Fruit fly (Drosophila melanogaster): Measurements from ENCODE around the gene GckIII.

The GckIII gene

DNA sequence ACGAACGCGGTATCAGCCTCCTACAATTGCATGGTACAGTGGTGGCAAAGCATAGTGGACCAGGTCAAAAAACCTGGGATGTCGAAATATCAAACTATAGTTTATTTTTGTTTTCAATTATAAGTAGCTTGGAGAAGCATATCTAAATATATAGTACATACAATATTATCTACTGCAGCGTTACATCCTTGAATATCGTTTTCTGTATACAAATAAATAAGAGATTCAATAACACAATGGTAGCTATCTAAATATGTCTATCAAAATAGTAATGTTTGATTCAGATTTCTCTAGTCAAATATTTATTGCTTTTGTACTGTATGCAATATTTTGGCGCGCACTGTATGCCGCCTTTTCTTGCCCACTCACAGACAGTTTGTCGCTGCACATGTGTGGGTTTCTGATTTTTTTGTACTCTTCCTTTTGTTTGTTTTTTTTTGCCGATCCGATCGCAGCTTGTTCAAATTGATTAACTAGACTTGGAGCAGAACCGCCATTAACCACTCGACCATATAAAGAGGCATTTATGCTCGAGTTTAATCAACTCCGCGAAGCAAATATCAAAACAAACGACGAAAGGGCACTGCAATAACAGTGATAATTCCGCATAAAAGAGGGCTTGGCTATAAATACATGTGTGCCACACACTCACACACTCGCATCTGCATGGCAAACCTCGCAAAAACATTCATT, 4.5 kb upstream of the GckIII start (continued):
- TF ChIP-seq Xbp1 (GFP tag; optimal IDR thresholded peaks at IDR 0.05) = peak; percentile 95
- no peak for TF ChIP-seq pzg (GFP tag; optimal IDR thresholded peaks at IDR 0.05)
- TF ChIP-seq mld (GFP tag; IDR thresholded peaks at IDR 0.05; ENCODE audit: partially characterized antibody) = no peak
- peak; percentile 91 for TF ChIP-seq klu (GFP tag; IDR thresholded peaks at IDR 0.05)
- TF ChIP-seq CG9876 (GFP tag; optimal IDR thresholded peaks at IDR 0.05) = peak; percentile 50
- peak; percentile 79 for TF ChIP-seq CG16779 (GFP tag; IDR thresholded peaks at IDR 0.05)
- TF ChIP-seq tin (GFP tag; optimal IDR thresholded peaks at IDR 0.05) = peak; percentile 94
- TF ChIP-seq jigr1 (GFP tag; IDR thresholded peaks at IDR 0.05) = peak; percentile 86; the same call in 2 of the 3 replicates
- peak; percentile 98 for TF ChIP-seq gcm (GFP tag; optimal IDR thresholded peaks at IDR 0.05)
- peak; percentile 87 for TF ChIP-seq chm (GFP tag; IDR thresholded peaks at IDR 0.05)
- peak; percentile 95 for TF ChIP-seq grau (tag; optimal IDR thresholded peaks at IDR 0.05)
- peak; percentile 90 to 94 for TF ChIP-seq dpn (GFP tag; optimal IDR thresholded peaks at IDR 0.05)
- TF ChIP-seq insv (GFP tag; optimal IDR thresholded peaks at IDR 0.05) = peak; percentile 44 to 60
- no peak for TF ChIP-seq hbn (GFP tag; IDR thresholded peaks at IDR 0.05; ENCODE audit: partially characterized antibody)
- peak; percentile 53 for TF ChIP-seq Sry-β (GFP tag; optimal IDR thresholded peaks at IDR 0.05)
- TF ChIP-seq zen2 (GFP tag; IDR thresholded peaks at IDR 0.05; ENCODE audit: partially characterized antibody) = no peak
- TF ChIP-seq CG1603 (tag; optimal IDR thresholded peaks at IDR 0.05) = peak; percentile 87
- no peak for TF ChIP-seq Doc3 (GFP tag; IDR thresholded peaks at IDR 0.05; ENCODE audit: partially characterized antibody)
- TF ChIP-seq CG1602 (GFP tag; optimal IDR thresholded peaks at IDR 0.05) = peak; percentile 94
- TF ChIP-seq CG10654 (GFP tag; optimal IDR thresholded peaks at IDR 0.05) = peak; percentile 91
- peak; percentile 86 for TF ChIP-seq Nf-YB (GFP tag; optimal IDR thresholded peaks at IDR 0.05)
- peak; percentile 94 for TF ChIP-seq lmd (GFP tag; IDR thresholded peaks at IDR 0.05)
- TF ChIP-seq Ets65A (GFP tag) = peak; percentile 96
- TF ChIP-seq Dad (GFP tag; optimal IDR thresholded peaks at IDR 0.05) = peak; percentile 82
- peak; percentile 79 for TF ChIP-seq ro (GFP tag; IDR thresholded peaks at IDR 0.05)
- TF ChIP-seq CG3726 (GFP tag; IDR thresholded peaks at IDR 0.05) = peak; percentile 87
- peak; percentile 93 for TF ChIP-seq ranshi (GFP tag; IDR thresholded peaks at IDR 0.05)
- TF ChIP-seq slp2 (GFP tag; optimal IDR thresholded peaks at IDR 0.05) = peak; percentile 90
- TF ChIP-seq Lhr (GFP tag; optimal IDR thresholded peaks at IDR 0.05) = peak; percentile 90
- TF ChIP-seq CG11093 (GFP tag; IDR thresholded peaks at IDR 0.05) = peak; percentile 88
- TF ChIP-seq CG12071 (GFP tag; optimal IDR thresholded peaks at IDR 0.05) = peak; percentile 90
- TF ChIP-seq CG10462 (GFP tag; optimal IDR thresholded peaks at IDR 0.05) = peak; percentile 94
- peak; percentile 77 for TF ChIP-seq CG30020 (tag; optimal IDR thresholded peaks at IDR 0.05)
- TF ChIP-seq Drgx (GFP tag; IDR thresholded peaks at IDR 0.05) = peak; percentile 96
- peak; percentile 92 for TF ChIP-seq NfI (GFP tag; optimal IDR thresholded peaks at IDR 0.05)
- TF ChIP-seq ftz-f1 (GFP tag; optimal IDR thresholded peaks at IDR 0.05) = peak; percentile 33
- TF ChIP-seq tll (GFP tag; optimal IDR thresholded peaks at IDR 0.05) = no peak
- peak; percentile 97 for TF ChIP-seq nmo (GFP tag; optimal IDR thresholded peaks at IDR 0.05)
- TF ChIP-seq lola (GFP tag; optimal IDR thresholded peaks at IDR 0.05) = peak in 1 of 3 experiments; percentile 97
- peak; percentile 97 for TF ChIP-seq Xrp1 (GFP tag; IDR thresholded peaks at IDR 0.05)
- TF ChIP-seq Atf3 (GFP tag; optimal IDR thresholded peaks at IDR 0.05) = peak; percentile 85
- TF ChIP-seq Tbp (GFP tag; optimal IDR thresholded peaks at IDR 0.05) = no peak
- peak; percentile 83 for TF ChIP-seq CG8089 (GFP tag; optimal IDR thresholded peaks at IDR 0.05)
- peak; percentile 82 for TF ChIP-seq Jarid2 (GFP tag; optimal IDR thresholded peaks at IDR 0.05)
- peak; percentile 87 for TF ChIP-seq Mad (GFP tag; optimal IDR thresholded peaks at IDR 0.05)
- TF ChIP-seq CG14050 (GFP tag; IDR thresholded peaks at IDR 0.05) = peak; percentile 93
- TF ChIP-seq CG12391 (tag; optimal IDR thresholded peaks at IDR 0.05) = peak; percentile 98
- TF ChIP-seq bab2 (GFP tag; optimal IDR thresholded peaks at IDR 0.05) = peak; percentile 88
- no peak for TF ChIP-seq Trl (optimal IDR thresholded peaks at IDR 0.05)
- TF ChIP-seq Trl (GFP tag; optimal IDR thresholded peaks at IDR 0.05) = peak; percentile 91
